Fruit fly (Drosophila melanogaster): ENCODE measurements around the gene CG31954.
A peak's percentile ranks its signal among the peaks of the same experiment; 100 is the strongest.

Gene CG31954

dm6 chr2L:3545033-3545666 is 35.2 kb upstream of the CG31954 start (continued):
- TF ChIP-seq Med (GFP tag): peak; percentile 79
- no peak for TF ChIP-seq CG15269 (tag; optimal IDR thresholded peaks at IDR 0.05)
- no peak for TF ChIP-seq Antp (GFP tag; optimal IDR thresholded peaks at IDR 0.05)
- no peak for TF ChIP-seq zen (tag; optimal IDR thresholded peaks at IDR 0.05)
- TF ChIP-seq Hey (tag; optimal IDR thresholded peaks at IDR 0.05): no peak
- no peak for TF ChIP-seq Eip74EF (GFP tag; optimal IDR thresholded peaks at IDR 0.05)
- TF ChIP-seq Mrtf (GFP tag; IDR thresholded peaks at IDR 0.05): no peak
- peak; percentile 49 for TF ChIP-seq exex (tag; optimal IDR thresholded peaks at IDR 0.05)
- TF ChIP-seq CG2889 (GFP tag; IDR thresholded peaks at IDR 0.05): no peak
- TF ChIP-seq Jarid2 (GFP tag; optimal IDR thresholded peaks at IDR 0.05): peak; percentile 6
- peak; percentile 49; the same call in 1 of the 3 replicates for TF ChIP-seq HLH4C (GFP tag; IDR thresholded peaks at IDR 0.05; ENCODE audit: partially characterized antibody)
- no peak for TF ChIP-seq ssp (GFP tag; IDR thresholded peaks at IDR 0.05)
- no peak for TF ChIP-seq mirr (GFP tag; optimal IDR thresholded peaks at IDR 0.05)
- TF ChIP-seq chif (GFP tag; optimal IDR thresholded peaks at IDR 0.05): no peak
- no peak for TF ChIP-seq slou (GFP tag; optimal IDR thresholded peaks at IDR 0.05)
- no peak for TF ChIP-seq D19B (GFP tag; optimal IDR thresholded peaks at IDR 0.05)
- TF ChIP-seq pros (GFP tag; optimal IDR thresholded peaks at IDR 0.05): no peak
- TF ChIP-seq CG32532 (GFP tag; IDR thresholded peaks at IDR 0.05): peak; percentile 75; the same call in 1 of the 2 replicates
- TF ChIP-seq ci (GFP tag; IDR thresholded peaks at IDR 0.05): peak; percentile 39; the same call in 1 of the 3 replicates
- no peak for TF ChIP-seq bcd (GFP tag; optimal IDR thresholded peaks at IDR 0.05)
- TF ChIP-seq Trl (optimal IDR thresholded peaks at IDR 0.05): peak; percentile 91 to 94
- peak; percentile 42 for TF ChIP-seq Trl (GFP tag; optimal IDR thresholded peaks at IDR 0.05)
- no peak for TF ChIP-seq CG8924 (tag; optimal IDR thresholded peaks at IDR 0.05)
- TF ChIP-seq prd (optimal IDR thresholded peaks at IDR 0.05): no peak
- no peak for TF ChIP-seq prd (GFP tag; IDR thresholded peaks at IDR 0.05)
- no peak for TF ChIP-seq wor (GFP tag; IDR thresholded peaks at IDR 0.05)
- no peak for TF ChIP-seq MBD-R2 (GFP tag; IDR thresholded peaks at IDR 0.05)
- no peak for TF ChIP-seq Bteb2 (GFP tag; optimal IDR thresholded peaks at IDR 0.05)
- TF ChIP-seq Dp (GFP tag; optimal IDR thresholded peaks at IDR 0.05): no peak
- no peak for TF ChIP-seq Spps (tag; optimal IDR thresholded peaks at IDR 0.05)
- TF ChIP-seq CG11696 (GFP tag; IDR thresholded peaks at IDR 0.05): no peak
- TF ChIP-seq CG7839 (tag; optimal IDR thresholded peaks at IDR 0.05): no peak
- TF ChIP-seq kay (GFP tag; optimal IDR thresholded peaks at IDR 0.05): no peak
- no peak for TF ChIP-seq CG12659 (GFP tag; optimal IDR thresholded peaks at IDR 0.05)
- no peak for TF ChIP-seq stc (GFP tag; IDR thresholded peaks at IDR 0.05)
- TF ChIP-seq CG18262 (tag; optimal IDR thresholded peaks at IDR 0.05): no peak
- TF ChIP-seq Ets97D (GFP tag; optimal IDR thresholded peaks at IDR 0.05): no peak
- no peak for TF ChIP-seq Hr78 (GFP tag; optimal IDR thresholded peaks at IDR 0.05)
- TF ChIP-seq ap (GFP tag; IDR thresholded peaks at IDR 0.05): no peak
- no peak for TF ChIP-seq kah (GFP tag; optimal IDR thresholded peaks at IDR 0.05)
- TF ChIP-seq Deaf1 (tag; optimal IDR thresholded peaks at IDR 0.05): peak; percentile 45
- no peak for TF ChIP-seq CG17802 (tag; optimal IDR thresholded peaks at IDR 0.05)
- peak; percentile 87 for TF ChIP-seq crol (GFP tag; IDR thresholded peaks at IDR 0.05)
- no peak for TF ChIP-seq CG3847 (GFP tag; IDR thresholded peaks at IDR 0.05)
- TF ChIP-seq CG14860 (GFP tag; IDR thresholded peaks at IDR 0.05; ENCODE audit: partially characterized antibody): no peak
- no peak for TF ChIP-seq BEAF-32 (GFP tag; optimal IDR thresholded peaks at IDR 0.05)
- TF ChIP-seq B-H2 (GFP tag; optimal IDR thresholded peaks at IDR 0.05): no peak
- no peak for TF ChIP-seq Taf1 (GFP tag; IDR thresholded peaks at IDR 0.05)
- peak; percentile 58 for TF ChIP-seq sna (GFP tag; IDR thresholded peaks at IDR 0.05; ENCODE audit: partially characterized antibody)
- no peak for TF ChIP-seq B-H1 (GFP tag; IDR thresholded peaks at IDR 0.05)
- no peak for TF ChIP-seq ems (GFP tag; optimal IDR thresholded peaks at IDR 0.05)
